In the genomic region with DNA sequence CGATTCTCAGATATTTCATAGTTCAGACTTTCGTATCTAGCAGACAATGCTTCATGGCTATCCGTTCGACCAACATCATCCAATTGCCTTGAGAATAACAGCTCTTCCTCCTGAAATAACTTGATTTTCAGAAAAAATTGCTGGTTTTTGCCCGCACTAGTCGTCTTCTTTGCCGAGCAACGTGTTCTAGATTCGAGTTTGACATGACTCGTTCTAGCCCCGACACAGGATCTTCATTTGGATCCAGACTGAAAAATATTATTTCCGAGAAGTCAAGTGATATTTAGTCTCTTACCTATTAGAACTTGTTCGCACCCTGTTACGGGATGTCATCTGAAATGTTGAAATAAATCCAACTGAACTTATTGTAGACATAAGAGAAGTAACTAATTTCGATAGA, we compare ENCODE assay signal across 8 worm cellular contexts.
TF ChIP-seq lines count a peak whose summit lies in the region.

A gene (minus strand): TSS at position 333 of the 400 bp plus-strand sequence.

TF ChIP-seq in whole organism, L1 larva, 84 proteins besides CTCF, POLR2A, EP300 and RAD21:
- TF ChIP-seq xbp-1 (tag; optimal IDR thresholded peaks at IDR 0.05; lab: Kevin White, UChicago), result no peak
- peak; percentile 22 for TF ChIP-seq pax-3 (tag; optimal IDR thresholded peaks at IDR 0.05; lab: Kevin White, UChicago)
- no peak for TF ChIP-seq mep-1 (tag; optimal IDR thresholded peaks at IDR 0.05; lab: Kevin White, UChicago)
- no peak for TF ChIP-seq skn-1 (tag; optimal IDR thresholded peaks at IDR 0.05; lab: Kevin White, UChicago)
- TF ChIP-seq nhr-28 (tag; optimal IDR thresholded peaks at IDR 0.05; lab: Kevin White, UChicago), result no peak
- no peak for TF ChIP-seq efl-1 (optimal IDR thresholded peaks at IDR 0.05; lab: Kevin White, UChicago)
- peak in 1 of 2 experiments; percentile 64 for TF ChIP-seq efl-1 (GFP tag; optimal IDR thresholded peaks at IDR 0.05 in 1 of 2; lab: Kevin White, UChicago)
- TF ChIP-seq sox-4 (tag; optimal IDR thresholded peaks at IDR 0.05; lab: Kevin White, UChicago), result no peak
- TF ChIP-seq ama-1 (optimal IDR thresholded peaks at IDR 0.05; lab: Kevin White, UChicago), result peak; percentile 51
- TF ChIP-seq C04F5.9 (tag; optimal IDR thresholded peaks at IDR 0.05; lab: Kevin White, UChicago), result no peak

TF ChIP-seq in whole organism, L2 larva, 48 proteins besides CTCF, POLR2A, EP300 and RAD21:
- no peak for TF ChIP-seq crh-2 (tag; optimal IDR thresholded peaks at IDR 0.05; lab: Kevin White, UChicago)
- TF ChIP-seq ama-1 (optimal IDR thresholded peaks at IDR 0.05; lab: Kevin White, UChicago), result peak; percentile 58
- peak; percentile 0 for TF ChIP-seq nhr-21 (tag; optimal IDR thresholded peaks at IDR 0.05; lab: Kevin White, UChicago)

TF ChIP-seq in whole organism, L3 larva, 47 proteins besides CTCF, POLR2A, EP300 and RAD21:
- TF ChIP-seq pha-4 (tag; optimal IDR thresholded peaks at IDR 0.05; lab: Kevin White, UChicago) (peak; percentile 10), elt-2 (tag; optimal IDR thresholded peaks at IDR 0.05; lab: Kevin White, UChicago) (peak; percentile 9), ama-1 (optimal IDR thresholded peaks at IDR 0.05; lab: Kevin White, UChicago) (peak; percentile 85), nhr-25 (tag; optimal IDR thresholded peaks at IDR 0.05; lab: Kevin White, UChicago) (peak; percentile 4), nhr-76 (tag; optimal IDR thresholded peaks at IDR 0.05; lab: Kevin White, UChicago) (no peak)

TF ChIP-seq in whole organism, L4 larva, 104 proteins besides CTCF, POLR2A, EP300 and RAD21 (continues in another document):
- TF ChIP-seq egl-27 (tag; optimal IDR thresholded peaks at IDR 0.05; lab: Kevin White, UChicago) (no peak), lin-15B (tag; optimal IDR thresholded peaks at IDR 0.05; lab: Kevin White, UChicago) (no peak), mxl-2 (GFP tag; conservative IDR thresholded peaks at IDR 0.05; lab: Robert Waterston, UW) (no peak), madf-9 (GFP tag; conservative IDR thresholded peaks at IDR 0.05; lab: Robert Waterston, UW) (no peak), lin-1 (GFP tag; IDR thresholded peaks at IDR 0.05; lab: Robert Waterston, UW) (no peak), nhr-111 (GFP tag; optimal IDR thresholded peaks at IDR 0.05; lab: Kevin White, UChicago) (no peak), zfp-3 (GFP tag; conservative IDR thresholded peaks at IDR 0.05; lab: Robert Waterston, UW) (0 out of 2 replicates have a peak, but pooled peaks have one; percentile 43), nhr-76 (tag; optimal IDR thresholded peaks at IDR 0.05; lab: Kevin White, UChicago) (no peak), saeg-2 (GFP tag; IDR thresholded peaks at IDR 0.05; lab: Robert Waterston, UW) (no peak), lin-13 (GFP tag; optimal IDR thresholded peaks at IDR 0.05; lab: Kevin White, UChicago) (peak; percentile 25), unc-39 (tag; optimal IDR thresholded peaks at IDR 0.05; lab: Kevin White, UChicago) (no peak), ZK546.5 (tag; optimal IDR thresholded peaks at IDR 0.05; lab: Kevin White, UChicago) (no peak), attf-4 (tag; optimal IDR thresholded peaks at IDR 0.05; lab: Kevin White, UChicago) (no peak), nhr-28 (tag; optimal IDR thresholded peaks at IDR 0.05; lab: Kevin White, UChicago) (no peak)

TF ChIP-seq in whole organism, early embryonic, 17 proteins besides CTCF, POLR2A, EP300 and RAD21:
- TF ChIP-seq scrt-1 (GFP tag; IDR thresholded peaks at IDR 0.05; lab: Robert Waterston, UW) (no peak), tbx-37 (GFP tag; conservative IDR thresholded peaks at IDR 0.05; lab: Robert Waterston, UW) (no peak), F13C5.2 (tag; optimal IDR thresholded peaks at IDR 0.05; lab: Kevin White, UChicago) (no peak), ets-7 (tag; optimal IDR thresholded peaks at IDR 0.05; lab: Kevin White, UChicago) (no peak), ceh-36 (tag; optimal IDR thresholded peaks at IDR 0.05; lab: Kevin White, UChicago) (no peak), ama-1 (optimal IDR thresholded peaks at IDR 0.05; lab: Kevin White, UChicago) (peak; percentile 79)

TF ChIP-seq in whole organism, late embryonic, 69 proteins besides CTCF, POLR2A, EP300 and RAD21:
- TF ChIP-seq ama-1 (optimal IDR thresholded peaks at IDR 0.05; lab: Kevin White, UChicago) (peak; percentile 41), hlh-13 (GFP tag; optimal IDR thresholded peaks at IDR 0.05; lab: Kevin White, UChicago) (no peak)
TF ChIP-seq in whole organism, late embryonic: peak in this region for 1.

TF ChIP-seq in whole organism, midembryonic, 9 proteins besides CTCF, POLR2A, EP300 and RAD21:
- TF ChIP-seq cog-1 (tag; optimal IDR thresholded peaks at IDR 0.05; lab: Kevin White, UChicago) (no peak), ztf-23 (GFP tag; IDR thresholded peaks at IDR 0.05; lab: Robert Waterston, UW) (0 out of 2 replicates have a peak, but pooled peaks have one; percentile 31), tab-1 (GFP tag; IDR thresholded peaks at IDR 0.05; lab: Robert Waterston, UW) (no peak), klf-2 (GFP tag; conservative IDR thresholded peaks at IDR 0.05; lab: Robert Waterston, UW) (no peak), ztf-29 (GFP tag; IDR thresholded peaks at IDR 0.05; lab: Robert Waterston, UW) (no peak), flt-1 (GFP tag; IDR thresholded peaks at IDR 0.05; lab: Robert Waterston, UW) (0 out of 2 replicates have a peak, but pooled peaks have one; percentile 29), med-1 (GFP tag; optimal IDR thresholded peaks at IDR 0.05; lab: Kevin White, UChicago; ENCODE audit: insufficient read depth) (no peak)
TF ChIP-seq in whole organism, midembryonic: peak in this region for 2.

TF ChIP-seq in whole organism, young adult, 124 proteins besides CTCF, POLR2A, EP300 and RAD21 (continues in another document):
- no peak for TF ChIP-seq egl-18 (GFP tag; IDR thresholded peaks at IDR 0.05; lab: Robert Waterston, UW)
- no peak for TF ChIP-seq lsl-1 (GFP tag; optimal IDR thresholded peaks at IDR 0.05; lab: Kevin White, UChicago)
- no peak for TF ChIP-seq F52B5.7 (tag; optimal IDR thresholded peaks at IDR 0.05; lab: Kevin White, UChicago)
- no peak for TF ChIP-seq ztf-18 (tag; optimal IDR thresholded peaks at IDR 0.05; lab: Kevin White, UChicago)
- TF ChIP-seq madf-6 (GFP tag; IDR thresholded peaks at IDR 0.05; lab: Robert Waterston, UW), result 0 out of 2 replicates have a peak, but pooled peaks have one; percentile 33
- TF ChIP-seq tbp1 (GFP tag; optimal IDR thresholded peaks at IDR 0.05; lab: Kevin White, UChicago), result no peak
- no peak for TF ChIP-seq madf-10 (tag; optimal IDR thresholded peaks at IDR 0.05; lab: Kevin White, UChicago)
- no peak for TF ChIP-seq ceh-40 (GFP tag; IDR thresholded peaks at IDR 0.05; lab: Robert Waterston, UW)
- peak; percentile 51 for TF ChIP-seq snpc-3.4 (tag; optimal IDR thresholded peaks at IDR 0.05; lab: Kevin White, UChicago)
- no peak for TF ChIP-seq nhr-120 (GFP tag; IDR thresholded peaks at IDR 0.05; lab: Robert Waterston, UW)
- TF ChIP-seq athp-1 (tag; optimal IDR thresholded peaks at IDR 0.05; lab: Kevin White, UChicago), result no peak
- no peak for TF ChIP-seq pbrm-1 (GFP tag; IDR thresholded peaks at IDR 0.05; lab: Robert Waterston, UW)
- 0 out of 2 replicates have a peak, but pooled peaks have one; percentile 40 for TF ChIP-seq ekl-4 (GFP tag; IDR thresholded peaks at IDR 0.05; lab: Robert Waterston, UW)
- peak; percentile 28 for TF ChIP-seq akir-1 (GFP tag; optimal IDR thresholded peaks at IDR 0.05; lab: Kevin White, UChicago)
- TF ChIP-seq repo-1 (tag; optimal IDR thresholded peaks at IDR 0.05; lab: Kevin White, UChicago), result peak; percentile 69
- no peak for TF ChIP-seq dpl-1 (GFP tag; optimal IDR thresholded peaks at IDR 0.05; lab: Kevin White, UChicago)
- no peak for TF ChIP-seq ceh-91 (GFP tag; IDR thresholded peaks at IDR 0.05; lab: Robert Waterston, UW)
- TF ChIP-seq K12H6.12 (tag; optimal IDR thresholded peaks at IDR 0.05; lab: Kevin White, UChicago), result no peak
- peak; percentile 38 for TF ChIP-seq ama-1 (optimal IDR thresholded peaks at IDR 0.05; lab: Kevin White, UChicago)
- TF ChIP-seq ama-1 (GFP tag; optimal IDR thresholded peaks at IDR 0.05; lab: Kevin White, UChicago), result peak; percentile 14 to 72
- no peak for TF ChIP-seq T26A5.8 (tag; optimal IDR thresholded peaks at IDR 0.05; lab: Kevin White, UChicago)
- TF ChIP-seq mxl-1 (tag; optimal IDR thresholded peaks at IDR 0.05; lab: Kevin White, UChicago), result no peak
- TF ChIP-seq die-1 (tag; optimal IDR thresholded peaks at IDR 0.05; lab: Kevin White, UChicago), result no peak
- TF ChIP-seq lag-1 (GFP tag; IDR thresholded peaks at IDR 0.05; lab: Robert Waterston, UW), result no peak
- no peak for TF ChIP-seq ets-4 (GFP tag; optimal IDR thresholded peaks at IDR 0.05; lab: Kevin White, UChicago)
- no peak for TF ChIP-seq snpc-1.1 (tag; optimal IDR thresholded peaks at IDR 0.05; lab: Kevin White, UChicago; ENCODE audit: insufficient read depth)
- TF ChIP-seq mcd-1 (GFP tag; IDR thresholded peaks at IDR 0.05; lab: Robert Waterston, UW), result no peak
- no peak for TF ChIP-seq ztf-25 (GFP tag; IDR thresholded peaks at IDR 0.05; lab: Robert Waterston, UW)
- TF ChIP-seq nhr-179 (tag; optimal IDR thresholded peaks at IDR 0.05; lab: Kevin White, UChicago), result no peak
- peak; percentile 51; the same call in 1 of the 2 replicates for TF ChIP-seq hsf-1 (GFP tag; IDR thresholded peaks at IDR 0.05; lab: Robert Waterston, UW)
- 0 out of 2 replicates have a peak, but pooled peaks have one; percentile 29 for TF ChIP-seq attf-6 (GFP tag; IDR thresholded peaks at IDR 0.05; lab: Robert Waterston, UW)
- peak in 1 of 3 experiments; percentile 49 for TF ChIP-seq lin-35 (GFP tag; optimal IDR thresholded peaks at IDR 0.05; lab: Kevin White, UChicago)
- no peak for TF ChIP-seq efl-1 (GFP tag; optimal IDR thresholded peaks at IDR 0.05; lab: Kevin White, UChicago)
- TF ChIP-seq Y53G8AR.9 (GFP tag; conservative IDR thresholded peaks at IDR 0.05; lab: Robert Waterston, UW), result peak; percentile 69; the same call in 1 of the 2 replicates
- TF ChIP-seq atf-7 (tag; optimal IDR thresholded peaks at IDR 0.05; lab: Kevin White, UChicago), result no peak
- TF ChIP-seq F39B2.1 (GFP tag; IDR thresholded peaks at IDR 0.05; lab: Robert Waterston, UW), result no peak
- no peak for TF ChIP-seq tbx-9 (tag; optimal IDR thresholded peaks at IDR 0.05; lab: Kevin White, UChicago; ENCODE audit: borderline replicate concordance)
- no peak for TF ChIP-seq D2030.7 (GFP tag; IDR thresholded peaks at IDR 0.05; lab: Robert Waterston, UW)
- TF ChIP-seq cebp-1 (GFP tag; IDR thresholded peaks at IDR 0.05; lab: Robert Waterston, UW), result no peak
- peak; percentile 35 for TF ChIP-seq cebp-1 (tag; optimal IDR thresholded peaks at IDR 0.05; lab: Kevin White, UChicago)
- no peak for TF ChIP-seq mel-28 (tag; optimal IDR thresholded peaks at IDR 0.05; lab: Kevin White, UChicago; ENCODE audit: borderline replicate concordance)
- no peak for TF ChIP-seq F22D6.2 (tag; optimal IDR thresholded peaks at IDR 0.05; lab: Kevin White, UChicago)
- TF ChIP-seq ztf-28 (GFP tag; IDR thresholded peaks at IDR 0.05; lab: Robert Waterston, UW), result no peak
